Worm (Caenorhabditis elegans) whole organism, young adult: ENCODE data around the gene aakg-5.

Experiments used
- B0035.1 ChIP-seq: sonication (generic microtip); optimal IDR thresholded peaks from 2 replicates; lab custom pipeline; 2016; ENCODE audit warnings: missing genetic modification characterization, mild to moderate bottlenecking, missing compliant biosample characterization, missing genotype, missing genetic modification reagents
- B0261.1 ChIP-seq: sonication (generic microtip); optimal IDR thresholded peaks from 2 replicates; lab custom pipeline; 2016; ENCODE audit warnings: mild to moderate bottlenecking, missing genetic modification characterization, moderate library complexity, missing compliant biosample characterization
- F10E7.11 ChIP-seq: sonication (generic microtip); optimal IDR thresholded peaks from 2 replicates; lab custom pipeline; 2017; ENCODE audit warnings: mild to moderate bottlenecking, missing genetic modification characterization, moderate library complexity, missing compliant biosample characterization
- F57A8.1 ChIP-seq: fragments of 200-800 bp; sonication (Bioruptor generic); optimal IDR thresholded peaks from 2 replicates; lab custom pipeline; 2018; ENCODE audit warnings: mild to moderate bottlenecking, missing genetic modification characterization, moderate library complexity, missing compliant biosample characterization
- Y56A3A.18 ChIP-seq: fragments of 200-800 bp; sonication (Bioruptor generic); IDR thresholded peaks from 2 replicates; pipeline ENCODE4 v1.3.6; 2022; ENCODE audit warnings: missing genetic modification reagents, missing genetic modification characterization, missing compliant biosample characterization
- ama-1 ChIP-seq, 3 experiments: fragments of 150-350 bp in 1 of 3; sonication (generic microtip) in 2 of 3; optimal IDR thresholded peaks; 2 replicates each; lab custom pipeline; 2014 to 2018; ENCODE audit warnings: missing biosample characterization in 2 of 3, missing genetic modification characterization in 2 of 3, missing genetic modification reagents in 2 of 3
- aptf-2 ChIP-seq: fragments of 200-800 bp; sonication (Bioruptor generic); conservative IDR thresholded peaks from 2 replicates; pipeline ENCODE4 v1.3.6; 2022; ENCODE audit warnings: missing genetic modification reagents, missing genetic modification characterization, missing compliant biosample characterization
- atf-7 ChIP-seq: sonication (generic microtip); optimal IDR thresholded peaks from 2 replicates; lab custom pipeline; 2017; ENCODE audit warnings: mild to moderate bottlenecking, missing genetic modification characterization, missing compliant biosample characterization
- attf-5 ChIP-seq: fragments of 200-800 bp; sonication (Bioruptor generic); optimal IDR thresholded peaks from 2 replicates; lab custom pipeline; 2018; ENCODE audit warnings: mild to moderate bottlenecking, missing genetic modification characterization, missing compliant biosample characterization
- attf-6 ChIP-seq: fragments of 200-800 bp; sonication (Bioruptor generic); IDR thresholded peaks from 2 replicates; pipeline ENCODE4 v1.3.6; 2022; ENCODE audit warnings: missing genetic modification reagents, missing genetic modification characterization, missing compliant biosample characterization
- ccch-3 ChIP-seq: fragments of 200-800 bp; sonication (Bioruptor generic); optimal IDR thresholded peaks from 2 replicates; lab custom pipeline; 2018; ENCODE audit warnings: mild to moderate bottlenecking, missing genetic modification characterization, missing compliant biosample characterization
- cebp-1 ChIP-seq, 2 experiments: fragments of 200-800 bp in 1 of 2; sonication (Bioruptor generic) in 1 of 2; sonication (generic microtip) in 1 of 2; IDR thresholded peaks in 1 of 2; optimal IDR thresholded peaks in 1 of 2; 2 replicates each; pipeline versions ENCODE4 v1.3.6 to Lab custom; 2017 to 2022; ENCODE audit warnings: missing compliant biosample characterization in 2 of 2, missing genetic modification characterization in 2 of 2, mild to moderate bottlenecking in 1 of 2, missing genetic modification reagents in 1 of 2, moderate library complexity in 1 of 2
- chd-7 ChIP-seq: sonication (generic microtip); optimal IDR thresholded peaks from 2 replicates; lab custom pipeline; 2016; ENCODE audit warnings: mild to moderate bottlenecking, missing genetic modification characterization, moderate library complexity, missing compliant biosample characterization
- dox-1 ChIP-seq: fragments of 200-800 bp; sonication (Bioruptor generic); IDR thresholded peaks from 2 replicates; pipeline ENCODE4 v1.3.6; 2022; ENCODE audit warnings: missing genetic modification reagents, missing genetic modification characterization, missing compliant biosample characterization
- efl-1 ChIP-seq: fragments of 150-350 bp; optimal IDR thresholded peaks from 2 replicates; lab custom pipeline; 2014; ENCODE audit warnings: missing biosample characterization, missing genetic modification reagents, missing genetic modification characterization
- egrh-3 ChIP-seq: fragments of 200-800 bp; sonication (Bioruptor generic); IDR thresholded peaks from 2 replicates; pipeline ENCODE4 v1.3.6; 2022; ENCODE audit warnings: missing genetic modification reagents, missing genetic modification characterization, missing compliant biosample characterization
- ets-4 ChIP-seq: fragments of 200-800 bp; sonication (Bioruptor generic); optimal IDR thresholded peaks from 2 replicates; lab custom pipeline; 2018; ENCODE audit warnings: mild to moderate bottlenecking, missing genetic modification characterization, missing compliant biosample characterization
- him-1 ChIP-seq: sonication (generic microtip); optimal IDR thresholded peaks from 2 replicates; lab custom pipeline; 2016; ENCODE audit warnings: missing genotype, missing genetic modification reagents, missing genetic modification characterization, missing compliant biosample characterization
- hmg-20 ChIP-seq: fragments of 200-800 bp; sonication (Bioruptor generic); IDR thresholded peaks from 2 replicates; pipeline ENCODE4 v1.3.6; 2022; ENCODE audit warnings: missing genetic modification reagents, missing genetic modification characterization, missing compliant biosample characterization
- hrde-1 ChIP-seq: sonication (generic microtip); optimal IDR thresholded peaks from 2 replicates; lab custom pipeline; 2016; ENCODE audit warnings: missing genetic modification characterization, mild to moderate bottlenecking, missing compliant biosample characterization, moderate library complexity, missing genotype, missing genetic modification reagents, borderline replicate concordance
- let-607 ChIP-seq, 2 experiments: fragments of 200-800 bp in 1 of 2; sonication (Bioruptor generic) in 1 of 2; sonication (generic microtip) in 1 of 2; optimal IDR thresholded peaks; 2 replicates each; lab custom pipeline; 2016 to 2018; ENCODE audit warnings: mild to moderate bottlenecking in 2 of 2, missing compliant biosample characterization in 2 of 2, missing genetic modification characterization in 2 of 2, moderate library complexity in 2 of 2, missing genotype in 1 of 2
- lin-35 ChIP-seq, 3 experiments: fragments of 150-350 bp in 2 of 3; sonication (generic microtip) in 1 of 3; optimal IDR thresholded peaks; 2 replicates each; lab custom pipeline; 2014 to 2018; ENCODE audit warnings: missing biosample characterization in 3 of 3, missing genetic modification characterization in 3 of 3, missing genetic modification reagents in 3 of 3
- lsl-1 ChIP-seq: fragments of 200-800 bp; sonication (Bioruptor generic); optimal IDR thresholded peaks from 2 replicates; lab custom pipeline; 2018; ENCODE audit warnings: mild to moderate bottlenecking, missing genetic modification characterization, moderate library complexity, missing compliant biosample characterization
- madf-10 ChIP-seq: sonication (generic microtip); optimal IDR thresholded peaks from 2 replicates; lab custom pipeline; 2016; ENCODE audit warnings: mild to moderate bottlenecking, missing genetic modification characterization, missing compliant biosample characterization
- madf-3 ChIP-seq: fragments of 200-800 bp; sonication (Bioruptor generic); IDR thresholded peaks from 2 replicates; pipeline ENCODE4 v1.3.6; 2022; ENCODE audit warnings: missing genetic modification reagents, missing genetic modification characterization, missing compliant biosample characterization
- madf-6 ChIP-seq: fragments of 200-800 bp; sonication (Bioruptor generic); IDR thresholded peaks from 2 replicates; pipeline ENCODE4 v1.3.6; 2022; ENCODE audit warnings: missing genetic modification reagents, missing genetic modification characterization, missing compliant biosample characterization
- madf-8 ChIP-seq: fragments of 200-800 bp; sonication (Bioruptor generic); conservative IDR thresholded peaks from 2 replicates; pipeline ENCODE4 v1.3.6; 2022; ENCODE audit warnings: missing genetic modification reagents, missing genetic modification characterization, missing compliant biosample characterization
- nhr-80 ChIP-seq: sonication (generic microtip); optimal IDR thresholded peaks from 2 replicates; lab custom pipeline; 2016; ENCODE audit warnings: missing genetic modification characterization, missing compliant biosample characterization
- tbp1 ChIP-seq: fragments of 200-800 bp; sonication (Bioruptor generic); optimal IDR thresholded peaks from 2 replicates; lab custom pipeline; 2018; ENCODE audit warnings: mild to moderate bottlenecking, missing genetic modification characterization, missing compliant biosample characterization
- ztf-18 ChIP-seq: sonication (generic microtip); optimal IDR thresholded peaks from 2 replicates; lab custom pipeline; 2016; ENCODE audit warnings: missing genotype, mild to moderate bottlenecking, missing genetic modification characterization, missing compliant biosample characterization
- ztf-26 ChIP-seq: sonication (generic microtip); optimal IDR thresholded peaks from 2 replicates; lab custom pipeline; 2017; ENCODE audit warnings: missing genetic modification characterization, missing compliant biosample characterization

Gene aakg-5

ce11 chrII:9981760-9982159 is 6.8 kb upstream of the aakg-5 start, which contains the start of gene sdz-38:
Gene sdz-38 (minus strand): TSS chrII:9981860.
- TF ChIP-seq ztf-18, result no peak
- TF ChIP-seq madf-3 (GFP tag; lab: Robert Waterston, UW), result 0 out of 2 replicates have a peak, but pooled peaks have one; percentile 10

- TF ChIP-seq attf-5, result no peak
- TF ChIP-seq ama-1 (optimal IDR thresholded peaks at IDR 0.05; lab: Kevin White, UChicago), result no peak
- TF ChIP-seq ama-1 (GFP tag; optimal IDR thresholded peaks at IDR 0.05; lab: Kevin White, UChicago), result no peak
- TF ChIP-seq madf-8, result no peak
- TF ChIP-seq madf-10 (tag; lab: Kevin White, UChicago), result no peak
- TF ChIP-seq tbp1, result no peak
- peak; percentile 80 for TF ChIP-seq efl-1 (GFP tag; lab: Kevin White, UChicago)
- TF ChIP-seq cebp-1 (GFP tag; IDR thresholded peaks at IDR 0.05; lab: Robert Waterston, UW), result no peak
- TF ChIP-seq cebp-1 (tag; optimal IDR thresholded peaks at IDR 0.05; lab: Kevin White, UChicago), result no peak
- TF ChIP-seq egrh-3 (GFP tag; lab: Robert Waterston, UW), result no peak
- no peak for TF ChIP-seq hrde-1
- TF ChIP-seq aptf-2 (GFP tag; lab: Robert Waterston, UW), result no peak
- no peak for TF ChIP-seq ccch-3 (GFP tag; lab: Kevin White, UChicago)
- TF ChIP-seq atf-7, result no peak
- peak; percentile 70 for TF ChIP-seq madf-6 (GFP tag; lab: Robert Waterston, UW)
Observed at ce11 chrII:9980077-9980631, 5.2 kb upstream of the aakg-5 start, which contains the start of gene ZK892.6. Gene ZK892.6 (minus strand): TSS chrII:9980127.

- no peak for TF ChIP-seq ets-4
- TF ChIP-seq lin-35 (GFP tag; optimal IDR thresholded peaks at IDR 0.05; lab: Kevin White, UChicago), result no peak
- no peak for TF ChIP-seq madf-8
- TF ChIP-seq ztf-26 (tag; lab: Kevin White, UChicago), result no peak
- no peak for TF ChIP-seq F57A8.1 (GFP tag; lab: Kevin White, UChicago)
- TF ChIP-seq him-1 (tag; lab: Kevin White, UChicago), result no peak
- no peak for TF ChIP-seq lsl-1 (GFP tag; lab: Kevin White, UChicago)
- no peak for TF ChIP-seq B0261.1 (tag; lab: Kevin White, UChicago)
- TF ChIP-seq attf-6 (GFP tag; lab: Robert Waterston, UW), result no peak
- no peak for TF ChIP-seq hmg-20 (GFP tag; lab: Robert Waterston, UW)
- TF ChIP-seq chd-7 (tag; lab: Kevin White, UChicago), result no peak
- TF ChIP-seq F10E7.11, result no peak
- TF ChIP-seq, all 124 proteins: peak for 0
Observed at ce11 chrII:9976405-9976804, 1.5 kb upstream of the aakg-5 start, which contains the start of gene R53.8. Gene R53.8 (plus strand): TSS chrII:9976705.

- TF ChIP-seq B0035.1 (tag; lab: Kevin White, UChicago) (no peak), cebp-1 (GFP tag; IDR thresholded peaks at IDR 0.05; lab: Robert Waterston, UW) (no peak), cebp-1 (tag; optimal IDR thresholded peaks at IDR 0.05; lab: Kevin White, UChicago) (no peak), let-607 (tag; optimal IDR thresholded peaks at IDR 0.05; lab: Kevin White, UChicago) (no peak), Y56A3A.18 (GFP tag; lab: Robert Waterston, UW) (no peak), dox-1 (GFP tag; lab: Robert Waterston, UW) (no peak; the same call in 1 of the 2 replicates), nhr-80 (tag; lab: Kevin White, UChicago) (peak; percentile 70)
- TF ChIP-seq, all 124 proteins: peak for 1
Observed at ce11 chrII:9974210-9974609, 715 bp downstream of the aakg-5 start.
